Fruit fly (Drosophila melanogaster) whole organism, pupa: Measurements from ENCODE around the gene Rev1.

Source experiments
- CG10348 ChIP-seq: fragments of 200-800 bp; sonication (Bioruptor generic); IDR thresholded peaks from 2 replicates; pipeline ENCODE4 v1.3.6; 2022; ENCODE audit warnings: missing biosample characterization, missing genetic modification characterization
- CG12605 ChIP-seq: fragments of 200-800 bp; sonication (Bioruptor generic); IDR thresholded peaks from 2 replicates; pipeline ENCODE4 v1.3.6; 2022; ENCODE audit warnings: missing biosample characterization, missing genetic modification characterization
- CG13204 ChIP-seq: fragments of 200-800 bp; sonication (Bioruptor generic); optimal IDR thresholded peaks from 2 replicates; lab custom pipeline; 2018; ENCODE audit warnings: missing biosample characterization, mild to moderate bottlenecking, missing genetic modification characterization, moderate library complexity
- CG14655 ChIP-seq: fragments of 200-800 bp; sonication (Bioruptor generic); optimal IDR thresholded peaks from 3 replicates; lab custom pipeline; 2017; ENCODE audit warnings: mild to moderate bottlenecking, missing biosample characterization, missing genetic modification reagents, missing genetic modification characterization
- CG15710 ChIP-seq: fragments of 200-800 bp; sonication (Bioruptor generic); optimal IDR thresholded peaks from 2 replicates; lab custom pipeline; 2018; ENCODE audit warnings: missing biosample characterization, mild to moderate bottlenecking, missing genetic modification characterization, moderate library complexity
- CG17806 ChIP-seq: fragments of 200-800 bp; sonication (Bioruptor generic); optimal IDR thresholded peaks from 2 replicates; lab custom pipeline; 2018; ENCODE audit warnings: missing biosample characterization, mild to moderate bottlenecking, missing genetic modification characterization, moderate library complexity
- CG32121 ChIP-seq: fragments of 200-800 bp; sonication (Bioruptor generic); IDR thresholded peaks from 2 replicates; pipeline ENCODE4 v1.3.6; 2022; ENCODE audit warnings: missing biosample characterization, missing genetic modification characterization
- CG34367 ChIP-seq: fragments of 200-800 bp; sonication (Bioruptor generic); optimal IDR thresholded peaks from 2 replicates; lab custom pipeline; 2018; ENCODE audit warnings: missing biosample characterization, mild to moderate bottlenecking, missing genetic modification characterization
- CG4496 ChIP-seq: fragments of 200-800 bp; sonication (Bioruptor generic); IDR thresholded peaks from 3 replicates; pipeline ENCODE4 v1.3.6; 2022; ENCODE audit warnings: missing biosample characterization, missing genetic modification characterization
- CG8159 ChIP-seq: fragments of 200-800 bp; sonication (Bioruptor generic); optimal IDR thresholded peaks from 3 replicates; lab custom pipeline; 2018; ENCODE audit warnings: missing biosample characterization, mild to moderate bottlenecking, missing genetic modification characterization, moderate library complexity
- CG8301 ChIP-seq: fragments of 200-800 bp; sonication (Bioruptor generic); optimal IDR thresholded peaks from 2 replicates; lab custom pipeline; 2018; ENCODE audit warnings: missing biosample characterization, mild to moderate bottlenecking, missing genetic modification characterization
- CG9948 ChIP-seq: fragments of 200-800 bp; sonication (Bioruptor generic); optimal IDR thresholded peaks from 2 replicates; lab custom pipeline; 2018; ENCODE audit warnings: missing biosample characterization, mild to moderate bottlenecking, missing genetic modification characterization, moderate library complexity
- D1 ChIP-seq: fragments of 200-800 bp; sonication (Bioruptor generic); optimal IDR thresholded peaks from 2 replicates; lab custom pipeline; 2018; ENCODE audit warnings: missing biosample characterization, mild to moderate bottlenecking, missing genetic modification characterization, moderate library complexity
- EcR ChIP-seq: fragments of 200-800 bp; sonication (Bioruptor generic); optimal IDR thresholded peaks from 3 replicates; lab custom pipeline; 2019; ENCODE audit warnings: missing biosample characterization, missing genetic modification characterization, mild to moderate bottlenecking, moderate library complexity, missing genetic modification reagents
- Ets98B ChIP-seq: fragments of 200-800 bp; sonication (Bioruptor generic); IDR thresholded peaks from 2 replicates; pipeline ENCODE4 v1.3.6; 2022; ENCODE audit warnings: missing biosample characterization, missing genetic modification characterization
- Pif1A ChIP-seq: fragments of 200-800 bp; sonication (Bioruptor generic); optimal IDR thresholded peaks from 3 replicates; lab custom pipeline; 2016; ENCODE audit warnings: missing biosample characterization, missing genetic modification characterization
- Pif1B ChIP-seq: fragments of 200-800 bp; sonication (Bioruptor generic); optimal IDR thresholded peaks from 3 replicates; lab custom pipeline; 2016; ENCODE audit warnings: missing biosample characterization, missing genetic modification characterization
- Snoo ChIP-seq: fragments of 200-800 bp; sonication (Bioruptor generic); optimal IDR thresholded peaks from 3 replicates; lab custom pipeline; 2017; ENCODE audit warnings: missing biosample characterization, mild to moderate bottlenecking, missing genetic modification characterization, inconsistent platforms
- fd96Ca ChIP-seq: fragments of 200-800 bp; sonication (Bioruptor generic); IDR thresholded peaks from 3 replicates; pipeline ENCODE4 v1.3.6; 2022; ENCODE audit warnings: missing biosample characterization, missing genetic modification characterization
- gl ChIP-seq: fragments of 200-800 bp; sonication (Bioruptor generic); optimal IDR thresholded peaks from 2 replicates; lab custom pipeline; 2018; ENCODE audit warnings: missing biosample characterization, mild to moderate bottlenecking, missing genetic modification characterization
- rn ChIP-seq: fragments of 200-800 bp; sonication (Bioruptor generic); IDR thresholded peaks from 2 replicates; pipeline ENCODE4 v1.3.6; 2022; ENCODE audit warnings: missing biosample characterization, missing genetic modification characterization

Gene Rev1

DNA sequence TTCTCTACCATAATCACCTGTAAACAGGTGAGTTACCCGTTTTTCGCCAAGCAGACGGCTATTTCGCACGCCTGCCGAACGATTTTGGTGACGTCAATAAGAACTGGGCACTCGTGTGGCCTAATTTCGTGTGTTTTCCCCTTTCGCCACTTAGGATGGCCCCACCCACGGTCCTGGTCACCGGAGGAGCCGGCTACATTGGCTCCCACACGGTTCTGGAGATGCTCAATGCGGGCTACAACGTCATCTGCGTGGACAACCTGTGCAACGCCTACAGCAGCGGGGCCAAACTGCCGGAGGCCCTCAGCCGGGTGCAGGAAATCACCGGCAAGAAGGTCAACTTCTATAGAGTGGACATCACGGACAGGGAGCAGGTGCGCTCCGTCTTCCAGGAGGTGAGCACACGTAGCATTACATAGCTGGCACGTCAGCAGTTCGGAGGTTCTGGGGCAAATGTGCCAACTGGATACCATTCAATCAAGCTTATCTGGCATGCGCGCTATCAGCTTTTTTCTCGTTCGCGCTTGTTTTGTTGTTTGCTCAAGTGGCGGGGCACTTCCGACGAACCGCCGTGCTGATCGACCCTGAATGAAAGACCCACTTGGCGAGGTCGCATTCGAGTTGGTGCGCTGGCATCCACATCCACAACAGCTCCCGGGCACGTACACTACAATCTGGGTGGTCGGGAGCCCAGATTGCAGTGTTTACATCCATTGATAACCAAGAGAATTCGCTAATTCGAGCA, 5.0 kb upstream of the Rev1 start:
- no peak for TF ChIP-seq CG9948

DNA sequence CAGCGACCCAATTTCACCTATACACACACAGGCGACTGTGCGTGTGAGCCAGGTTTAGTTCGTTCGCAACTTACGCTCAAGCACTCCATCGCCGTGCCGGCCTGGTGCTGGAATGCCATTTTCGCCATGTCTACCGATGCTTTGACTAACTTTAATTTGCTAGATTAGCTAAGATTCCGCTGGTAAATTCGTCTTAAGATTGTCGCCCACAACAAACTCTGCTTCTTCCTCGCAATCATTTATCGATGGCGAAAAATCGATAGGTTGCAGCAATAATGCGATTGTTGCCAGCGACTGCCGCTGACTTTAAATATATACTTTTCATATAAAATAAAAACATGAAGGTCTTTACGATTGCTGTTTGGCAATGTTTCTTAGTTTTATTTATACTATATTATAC, 1.5 kb upstream of the Rev1 start, which contains the start of gene CG3402:
TSS of gene CG3402 (minus strand) at position 245 of the 400 bp plus-strand sequence.
- TF ChIP-seq fd96Ca (GFP tag; lab: Robert Waterston, UW) (no peak), EcR (GFP tag; lab: Kevin White, UChicago) (peak; percentile 19)
- TF ChIP-seq, all 21 proteins: peak for 1

DNA sequence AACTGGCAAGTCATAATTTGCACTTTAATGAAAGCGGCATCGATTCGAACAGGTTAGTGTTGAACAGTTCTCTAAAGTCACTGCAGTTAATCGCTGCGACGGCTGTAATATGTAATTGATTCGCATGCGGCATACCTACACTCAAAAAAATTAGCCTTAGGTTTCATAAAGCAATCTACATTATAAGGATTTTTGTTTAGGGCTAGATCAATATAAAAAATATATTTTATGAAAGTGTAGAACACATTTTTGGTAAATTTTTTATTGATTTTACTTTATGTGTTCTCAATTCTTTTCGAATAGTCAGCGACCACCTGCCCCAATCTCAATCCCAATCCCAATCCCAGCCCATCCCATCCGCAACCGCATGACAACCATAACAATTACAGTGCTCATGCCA, 4.1 kb downstream of the Rev1 start:
- TF ChIP-seq CG8159 (tag; lab: Kevin White, UChicago) (no peak), EcR (GFP tag; lab: Kevin White, UChicago) (no peak), gl (tag; lab: Kevin White, UChicago) (no peak), CG8301 (tag; lab: Kevin White, UChicago) (peak; percentile 54), D1 (no peak), fd96Ca (GFP tag; lab: Robert Waterston, UW) (0 out of 3 replicates have a peak, but pooled peaks have one; percentile 32), CG12605 (peak; percentile 36; the same call in 1 of the 2 replicates), CG4496 (GFP tag; lab: Robert Waterston, UW) (peak; percentile 68; the same call in 2 of the 3 replicates), CG34367 (tag; lab: Kevin White, UChicago) (no peak), CG32121 (GFP tag; lab: Robert Waterston, UW) (peak; percentile 39; the same call in 1 of the 2 replicates), rn (no peak), CG9948 (peak; percentile 39), CG10348 (GFP tag; lab: Robert Waterston, UW) (no peak), CG17806 (tag; lab: Kevin White, UChicago) (peak; percentile 18), CG14655 (GFP tag; lab: Kevin White, UChicago) (peak; percentile 39), Snoo (tag; lab: Kevin White, UChicago) (no peak), CG13204 (no peak), Pif1A (no peak), Pif1B (peak; percentile 20), CG15710 (no peak), Ets98B (GFP tag; lab: Robert Waterston, UW) (peak; percentile 26; the same call in 1 of the 2 replicates)

DNA sequence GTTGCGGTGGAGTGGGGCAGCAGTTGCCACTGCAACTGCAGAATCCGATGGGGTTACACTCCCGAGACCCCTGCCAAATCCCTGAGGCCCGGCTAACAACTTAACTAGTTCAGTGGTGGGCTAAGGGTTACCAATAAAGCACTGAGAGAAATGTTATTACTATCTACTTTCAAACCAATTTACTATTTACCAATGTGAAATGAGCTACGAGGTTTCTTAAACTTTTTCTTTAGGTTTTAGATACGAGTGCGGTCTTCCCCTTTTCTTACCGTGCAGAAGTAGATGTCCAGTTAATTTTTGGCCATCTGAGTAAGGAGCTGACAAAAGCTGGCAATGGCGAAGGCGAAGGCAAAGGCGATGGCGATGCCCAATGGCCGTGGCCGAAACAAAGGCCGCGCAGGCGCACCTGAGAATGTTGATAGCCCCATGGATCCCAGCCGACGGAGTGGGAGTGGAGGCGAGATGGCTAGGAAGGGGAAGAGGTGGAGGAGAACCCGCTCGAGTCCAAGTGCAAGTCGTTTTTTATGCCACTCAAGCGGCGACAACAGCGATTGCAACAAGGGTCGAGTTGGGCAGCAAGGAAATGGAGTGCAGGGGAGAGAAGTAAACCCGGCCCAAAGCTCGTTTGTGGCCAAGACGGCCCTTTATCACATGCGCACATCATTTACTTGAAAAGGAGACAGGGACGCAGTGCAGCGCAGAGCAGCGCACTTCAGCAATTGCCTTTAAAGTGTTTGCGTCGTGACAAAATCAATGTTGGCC, 6.3 kb downstream of the Rev1 start:
- peak; percentile 62 for TF ChIP-seq Pif1B
- TF ChIP-seq CG14655 (GFP tag; lab: Kevin White, UChicago): peak; percentile 65
- peak; percentile 4 for TF ChIP-seq D1
- TF ChIP-seq CG32121 (GFP tag; lab: Robert Waterston, UW): no peak
- TF ChIP-seq CG34367 (tag; lab: Kevin White, UChicago): peak; percentile 66
- no peak for TF ChIP-seq CG12605
- TF ChIP-seq Ets98B (GFP tag; lab: Robert Waterston, UW): no peak
- TF ChIP-seq Snoo (tag; lab: Kevin White, UChicago): peak; percentile 15
- TF ChIP-seq rn: 0 out of 2 replicates have a peak, but pooled peaks have one; percentile 6
- TF ChIP-seq CG8301 (tag; lab: Kevin White, UChicago): peak; percentile 37
- peak; percentile 53; the same call in 2 of the 3 replicates for TF ChIP-seq CG4496 (GFP tag; lab: Robert Waterston, UW)
- peak; percentile 44 for TF ChIP-seq gl (tag; lab: Kevin White, UChicago)
- TF ChIP-seq EcR (GFP tag; lab: Kevin White, UChicago): peak; percentile 44
- peak; percentile 53 for TF ChIP-seq Pif1A
- TF ChIP-seq CG17806 (tag; lab: Kevin White, UChicago): peak; percentile 74
- TF ChIP-seq CG13204: peak; percentile 73
- peak; percentile 70 for TF ChIP-seq CG8159 (tag; lab: Kevin White, UChicago)
- TF ChIP-seq fd96Ca (GFP tag; lab: Robert Waterston, UW): no peak
- no peak for TF ChIP-seq CG10348 (GFP tag; lab: Robert Waterston, UW)
- TF ChIP-seq CG15710: peak; percentile 72
- peak; percentile 58 for TF ChIP-seq CG9948
- TF ChIP-seq, all 21 proteins: peak for 16

DNA sequence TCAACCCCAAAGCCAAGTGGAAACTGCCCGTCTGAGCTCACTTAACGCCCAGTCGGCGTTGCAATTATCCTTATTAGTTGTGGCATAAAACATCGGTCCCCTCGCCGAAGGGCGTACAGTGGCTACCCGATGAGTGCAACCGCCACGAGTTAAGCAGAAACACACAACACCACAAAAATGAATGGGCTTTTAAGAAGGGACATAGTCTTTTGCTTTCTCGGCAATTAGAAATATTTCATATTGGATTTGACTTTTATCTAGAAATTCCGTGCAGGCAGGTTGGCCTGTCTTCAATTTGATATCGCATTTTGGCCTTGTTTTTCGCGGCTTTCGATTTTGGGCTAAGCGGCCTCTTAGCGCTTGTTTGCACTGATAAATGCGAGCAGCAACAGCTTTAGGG, 9.7 kb downstream of the Rev1 start:
- TF ChIP-seq gl (tag; lab: Kevin White, UChicago) (no peak), fd96Ca (GFP tag; lab: Robert Waterston, UW) (peak; percentile 59; the same call in 2 of the 3 replicates), CG34367 (tag; lab: Kevin White, UChicago) (peak; percentile 49), CG9948 (peak; percentile 34), CG14655 (GFP tag; lab: Kevin White, UChicago) (peak; percentile 45), CG17806 (tag; lab: Kevin White, UChicago) (peak; percentile 43), CG8301 (tag; lab: Kevin White, UChicago) (no peak), D1 (no peak), Snoo (tag; lab: Kevin White, UChicago) (peak; percentile 73), Pif1B (peak; percentile 48), Ets98B (GFP tag; lab: Robert Waterston, UW) (peak; percentile 24; the same call in 1 of the 2 replicates), Pif1A (peak; percentile 58), rn (no peak; the same call in 1 of the 2 replicates), CG8159 (tag; lab: Kevin White, UChicago) (peak; percentile 57), CG10348 (GFP tag; lab: Robert Waterston, UW) (no peak), CG15710 (peak; percentile 55), CG4496 (GFP tag; lab: Robert Waterston, UW) (peak; percentile 72; the same call in 2 of the 3 replicates), EcR (GFP tag; lab: Kevin White, UChicago) (no peak), CG12605 (no peak), CG13204 (peak; percentile 29), CG32121 (GFP tag; lab: Robert Waterston, UW) (no peak)
